Worm (Caenorhabditis elegans): ENCODE data around the gene srz-67.

DNA sequence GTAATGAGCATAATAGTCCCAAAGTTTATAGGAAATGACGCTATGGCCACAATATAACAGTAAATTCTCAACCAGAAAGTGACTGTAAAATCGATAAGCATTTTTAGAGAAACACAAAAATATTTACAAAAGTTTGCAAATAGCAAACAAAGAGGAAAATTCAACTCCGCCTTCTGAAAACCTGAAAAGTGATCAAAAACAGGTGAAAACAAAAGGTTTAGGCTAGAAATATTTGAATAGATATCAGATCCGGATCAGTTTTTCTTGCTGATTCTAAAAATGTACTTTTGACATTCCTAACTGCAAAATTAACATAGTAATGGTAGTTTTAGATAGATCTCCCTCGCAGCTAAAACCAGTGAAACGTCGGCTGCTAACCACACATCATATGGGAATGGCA, 37.9 kb downstream of the srz-67 start, which contains the start of gene sri-51:
- no peak for TF ChIP-seq him-1 (tag; optimal IDR thresholded peaks at IDR 0.05)
- TF ChIP-seq dao-5 (tag; optimal IDR thresholded peaks at IDR 0.05) = no peak

Measured in whole organism, L4/young adult.